Worm (Caenorhabditis elegans) whole organism, L1 larva: Measurements from ENCODE around the gene nlp-46.

Experiments
- ceh-82 ChIP-seq, 3 experiments: fragments of 150-350 bp in 1 of 3; sonication (generic microtip) in 2 of 3; optimal IDR thresholded peaks; 2 replicates each; lab custom pipeline; 2014 to 2017; ENCODE audit warnings: missing biosample characterization in 3 of 3, missing genetic modification characterization in 3 of 3
- efl-1 ChIP-seq, 4 experiments: fragments of 150-350 bp; optimal IDR thresholded peaks in 3 of 4; peaks in 1 of 4; 1 replicate in 1 of 4; 2 replicates in 3 of 4; lab custom pipeline; 2014; ENCODE audit warnings: missing biosample characterization in 2 of 4, missing genetic modification characterization in 2 of 4, missing genetic modification reagents in 2 of 4
- elt-3 ChIP-seq, 6 experiments: fragments of 150-350 bp in 1 of 6; sonication (generic microtip); optimal IDR thresholded peaks; 2 replicates each; lab custom pipeline; 2017 to 2018; ENCODE audit warnings: missing biosample characterization in 6 of 6, missing genetic modification characterization in 6 of 6, inconsistent platforms in 1 of 6
- hlh-4 ChIP-seq: sonication (generic microtip); optimal IDR thresholded peaks from 2 replicates; lab custom pipeline; 2016; ENCODE audit warnings: mild to moderate bottlenecking, missing genetic modification characterization, missing compliant biosample characterization
- jun-1 ChIP-seq: fragments of 150-350 bp; optimal IDR thresholded peaks from 2 replicates; lab custom pipeline; 2014; ENCODE audit warnings: missing biosample characterization, missing genetic modification reagents, missing genetic modification characterization
- lir-3 ChIP-seq: sonication (generic microtip); optimal IDR thresholded peaks from 2 replicates; lab custom pipeline; 2016; ENCODE audit warnings: mild to moderate bottlenecking, missing genetic modification characterization, moderate library complexity, missing compliant biosample characterization; ENCODE audit not compliant: poor library complexity
- mdl-1 ChIP-seq, 2 experiments: fragments of 150-350 bp; optimal IDR thresholded peaks; 2 replicates each; lab custom pipeline; 2014 to 2017; ENCODE audit warnings: missing biosample characterization in 2 of 2, missing genetic modification characterization in 2 of 2, inconsistent platforms in 1 of 2
- nhr-12 ChIP-seq: sonication (generic microtip); optimal IDR thresholded peaks from 2 replicates; lab custom pipeline; 2017; ENCODE audit warnings: missing biosample characterization, missing genetic modification characterization
- nhr-237 ChIP-seq: fragments of 150-350 bp; optimal IDR thresholded peaks from 2 replicates; lab custom pipeline; 2014; ENCODE audit warnings: missing biosample characterization, missing genetic modification characterization
- nhr-76 ChIP-seq: sonication (generic microtip); optimal IDR thresholded peaks from 2 replicates; lab custom pipeline; 2017; ENCODE audit warnings: missing biosample characterization, missing genetic modification characterization
- snpc-4 ChIP-seq: fragments of 150-350 bp; optimal IDR thresholded peaks from 2 replicates; lab custom pipeline; 2014; ENCODE audit warnings: missing biosample characterization, missing genetic modification characterization
- unc-62 ChIP-seq: fragments of 150-350 bp; optimal IDR thresholded peaks from 2 replicates; lab custom pipeline; 2014; ENCODE audit warnings: missing biosample characterization, missing genetic modification reagents, missing genetic modification characterization
- ztf-11 ChIP-seq, 2 experiments: sonication (generic microtip); optimal IDR thresholded peaks; 2 replicates each; lab custom pipeline; 2016 to 2017; ENCODE audit warnings: missing genetic modification characterization in 2 of 2, missing biosample characterization in 1 of 2, missing compliant biosample characterization in 1 of 2

DNA sequence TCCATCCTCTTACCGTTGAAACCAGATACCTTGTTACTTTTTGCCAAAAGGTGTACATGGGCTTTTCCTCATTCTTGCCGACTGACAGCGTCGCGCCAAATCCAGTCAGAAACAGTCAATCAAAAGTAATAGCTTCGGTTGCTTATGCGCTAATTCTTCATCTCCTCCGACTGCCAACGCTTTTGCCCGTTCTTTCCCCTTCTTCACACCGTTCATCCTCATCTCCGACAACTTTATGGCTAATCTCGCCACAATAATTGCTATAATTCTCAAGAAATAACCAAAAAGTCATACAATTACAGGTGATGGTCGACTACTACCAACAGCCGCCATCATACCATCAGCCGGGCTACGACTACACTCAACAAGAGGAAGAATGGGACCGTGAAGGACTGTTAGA is 28.0 kb downstream of the nlp-46 start, which contains the start of gene atn-1:
- TF ChIP-seq mdl-1 (tag; optimal IDR thresholded peaks at IDR 0.05; lab: Kevin White, UChicago) (no peak), nhr-76 (no peak), efl-1 (optimal IDR thresholded peaks at IDR 0.05; lab: Kevin White, UChicago) (no peak), efl-1 (GFP tag; optimal IDR thresholded peaks at IDR 0.05 in 1 of 2; lab: Kevin White, UChicago) (no peak), lir-3 (tag; lab: Kevin White, UChicago) (no peak), elt-3 (tag; optimal IDR thresholded peaks at IDR 0.05; lab: Kevin White, UChicago) (no peak), unc-62 (GFP tag; lab: Kevin White, UChicago) (no peak), hlh-4 (tag; lab: Kevin White, UChicago) (no peak), nhr-237 (tag; lab: Kevin White, UChicago) (no peak), nhr-12 (tag; lab: Kevin White, UChicago) (no peak), snpc-4 (tag; lab: Kevin White, UChicago) (no peak), jun-1 (tag; lab: Kevin White, UChicago) (no peak), ztf-11 (tag; optimal IDR thresholded peaks at IDR 0.05; lab: Kevin White, UChicago) (no peak), ceh-82 (tag; optimal IDR thresholded peaks at IDR 0.05; lab: Kevin White, UChicago) (no peak)
